Worm (Caenorhabditis elegans) whole organism, midembryonic: Measurements from ENCODE around the gene K04G11.1.

Experiments
- T22C8.4 ChIP-seq: fragments of 200-800 bp; sonication (Bioruptor generic); IDR thresholded peaks from 2 replicates; pipeline ENCODE4 v1.3.6; 2022; ENCODE audit warnings: missing genetic modification characterization, missing compliant biosample characterization
- cog-1 ChIP-seq: sonication (generic microtip); optimal IDR thresholded peaks from 2 replicates; lab custom pipeline; 2016; ENCODE audit warnings: missing genetic modification characterization, missing compliant biosample characterization
- flt-1 ChIP-seq: fragments of 200-800 bp; sonication (Bioruptor generic); IDR thresholded peaks from 2 replicates; pipeline ENCODE4 v1.3.6; 2022; ENCODE audit warnings: missing genetic modification characterization, missing compliant biosample characterization
- klf-2 ChIP-seq: fragments of 200-800 bp; sonication (Bioruptor generic); conservative IDR thresholded peaks from 2 replicates; pipeline ENCODE4 v1.3.6; 2022; ENCODE audit warnings: missing genetic modification reagents, missing genetic modification characterization, missing compliant biosample characterization
- med-1 ChIP-seq: sonication (generic microtip); optimal IDR thresholded peaks from 2 replicates; lab custom pipeline; 2017; ENCODE audit warnings: missing genetic modification characterization, mild to moderate bottlenecking, missing compliant biosample characterization, antibody characterized with exemption, missing genetic modification reagents; ENCODE audit not compliant: insufficient read depth
- ref-1 ChIP-seq: fragments of 200-800 bp; sonication (Bioruptor generic); conservative IDR thresholded peaks from 2 replicates; pipeline ENCODE4 v1.3.6; 2022; ENCODE audit warnings: missing genetic modification reagents, missing genetic modification characterization, missing compliant biosample characterization
- tab-1 ChIP-seq: fragments of 200-800 bp; sonication (Bioruptor generic); IDR thresholded peaks from 2 replicates; pipeline ENCODE4 v1.3.6; 2022; ENCODE audit warnings: missing genetic modification characterization, missing compliant biosample characterization
- ztf-23 ChIP-seq: fragments of 200-800 bp; sonication (Bioruptor generic); IDR thresholded peaks from 2 replicates; pipeline ENCODE4 v1.3.6; 2022; ENCODE audit warnings: missing genetic modification reagents, missing genetic modification characterization, missing compliant biosample characterization
- ztf-29 ChIP-seq: fragments of 200-800 bp; sonication (Bioruptor generic); IDR thresholded peaks from 2 replicates; pipeline ENCODE4 v1.3.6; 2022; ENCODE audit warnings: missing genetic modification reagents, missing genetic modification characterization, missing compliant biosample characterization

Gene K04G11.1

ce11 chrX:14370314-14370713 lies 35.0 kb downstream of the K04G11.1 start, which contains the start of gene irk-3:
Gene irk-3, minus strand, starts transcription at chrX:14370414.
- TF ChIP-seq tab-1 (GFP tag; lab: Robert Waterston, UW): no peak
- TF ChIP-seq cog-1: no peak
- TF ChIP-seq med-1 (GFP tag; lab: Kevin White, UChicago): no peak
- TF ChIP-seq flt-1: no peak
- no peak for TF ChIP-seq T22C8.4 (GFP tag; lab: Robert Waterston, UW)
- TF ChIP-seq ref-1 (GFP tag; lab: Robert Waterston, UW): no peak
- TF ChIP-seq ztf-23 (GFP tag; lab: Robert Waterston, UW): no peak
- TF ChIP-seq ztf-29: no peak
- TF ChIP-seq klf-2 (GFP tag; lab: Robert Waterston, UW): no peak

ce11 chrX:14377169-14377568 lies 41.8 kb downstream of the K04G11.1 start, which contains the start of gene Y60A9A.1:
Gene Y60A9A.1, minus strand, starts transcription at chrX:14377269.
- TF ChIP-seq ztf-23 (GFP tag; lab: Robert Waterston, UW): no peak
- no peak for TF ChIP-seq flt-1
- no peak for TF ChIP-seq ref-1 (GFP tag; lab: Robert Waterston, UW)
- TF ChIP-seq med-1 (GFP tag; lab: Kevin White, UChicago): no peak
- TF ChIP-seq tab-1 (GFP tag; lab: Robert Waterston, UW): no peak
- TF ChIP-seq ztf-29: no peak
- TF ChIP-seq cog-1: no peak
- TF ChIP-seq T22C8.4 (GFP tag; lab: Robert Waterston, UW): no peak
- no peak for TF ChIP-seq klf-2 (GFP tag; lab: Robert Waterston, UW)

- TF ChIP-seq med-1 (GFP tag; lab: Kevin White, UChicago) (no peak), ztf-29 (no peak), T22C8.4 (GFP tag; lab: Robert Waterston, UW) (no peak), cog-1 (no peak), ztf-23 (GFP tag; lab: Robert Waterston, UW) (no peak), ref-1 (GFP tag; lab: Robert Waterston, UW) (no peak), flt-1 (no peak), klf-2 (GFP tag; lab: Robert Waterston, UW) (no peak), tab-1 (GFP tag; lab: Robert Waterston, UW) (no peak)
Observed at ce11 chrX:14382951-14383350, 47.6 kb downstream of the K04G11.1 start, which contains the start of gene Y60A9.3. Gene Y60A9.3, plus strand, starts transcription at chrX:14383251.
